Worm (Caenorhabditis elegans) whole organism, L4 larva: ENCODE results near the gene Y81B9A.4.

Experiments
- D1046.2 ChIP-seq: fragments of 200-800 bp; sonication (Bioruptor generic); IDR thresholded peaks from 2 replicates; pipeline ENCODE4 v1.3.6; 2022; ENCODE audit warnings: missing genetic modification characterization, missing compliant biosample characterization
- F37D6.2 ChIP-seq: sonication (generic microtip); optimal IDR thresholded peaks from 2 replicates; lab custom pipeline; 2016; ENCODE audit warnings: mild to moderate bottlenecking, missing genetic modification characterization, missing compliant biosample characterization
- F49E8.2 ChIP-seq: sonication (generic microtip); optimal IDR thresholded peaks from 2 replicates; lab custom pipeline; 2016; ENCODE audit warnings: missing compliant biosample characterization, mild to moderate bottlenecking, missing genetic modification characterization, borderline replicate concordance
- T20F7.1 ChIP-seq: fragments of 200-800 bp; sonication (Bioruptor generic); optimal IDR thresholded peaks from 2 replicates; lab custom pipeline; 2018; ENCODE audit warnings: mild to moderate bottlenecking, missing genetic modification characterization, missing compliant biosample characterization
- T26A8.4 ChIP-seq: fragments of 200-800 bp; sonication (Bioruptor generic); IDR thresholded peaks from 2 replicates; pipeline ENCODE4 v1.3.6; 2022; ENCODE audit warnings: missing genetic modification characterization, missing compliant biosample characterization
- Y105C5A.15 ChIP-seq: fragments of 200-800 bp; sonication (Bioruptor generic); IDR thresholded peaks from 2 replicates; pipeline ENCODE4 v1.3.6; 2022; ENCODE audit warnings: missing genetic modification characterization, missing compliant biosample characterization
- ama-1 ChIP-seq: fragments of 150-350 bp; optimal IDR thresholded peaks from 2 replicates; lab custom pipeline; 2014; ENCODE audit warnings: inconsistent platforms, mixed read lengths
- arid-1 ChIP-seq: fragments of 200-800 bp; sonication (Bioruptor generic); conservative IDR thresholded peaks from 2 replicates; pipeline ENCODE4 v1.3.6; 2022; ENCODE audit warnings: missing genetic modification reagents, missing genetic modification characterization, missing compliant biosample characterization
- attf-4 ChIP-seq: sonication (generic microtip); optimal IDR thresholded peaks from 3 replicates; lab custom pipeline; 2017; ENCODE audit warnings: missing biosample characterization, missing genetic modification characterization
- ceh-20 ChIP-seq: fragments of 200-800 bp; sonication (Bioruptor generic); IDR thresholded peaks from 2 replicates; pipeline ENCODE4 v1.3.6; 2022; ENCODE audit warnings: missing genetic modification reagents, missing genetic modification characterization, missing compliant biosample characterization
- ceh-28 ChIP-seq: fragments of 150-350 bp; optimal IDR thresholded peaks from 2 replicates; lab custom pipeline; 2014; ENCODE audit warnings: missing biosample characterization, missing genetic modification reagents, missing genetic modification characterization
- ceh-44 ChIP-seq: fragments of 200-800 bp; sonication (Bioruptor generic); IDR thresholded peaks from 2 replicates; pipeline ENCODE4 v1.3.6; 2022; ENCODE audit warnings: missing genetic modification reagents, missing genetic modification characterization, missing compliant biosample characterization
- ceh-62 ChIP-seq: sonication (generic microtip); optimal IDR thresholded peaks from 2 replicates; lab custom pipeline; 2017; ENCODE audit warnings: missing biosample characterization, missing genetic modification characterization
- ces-1 ChIP-seq: fragments of 150-350 bp; sonication (generic microtip); optimal IDR thresholded peaks from 4 replicates; lab custom pipeline; 2014; ENCODE audit warnings: missing biosample characterization, missing genetic modification reagents, missing genetic modification characterization
- cey-2 ChIP-seq: sonication (generic microtip); optimal IDR thresholded peaks from 3 replicates; lab custom pipeline; 2017; ENCODE audit warnings: missing genetic modification characterization, mild to moderate bottlenecking, missing compliant biosample characterization, antibody characterized with exemption, borderline replicate concordance; ENCODE audit not compliant: insufficient read depth
- daf-12 ChIP-seq: fragments of 150-350 bp; optimal IDR thresholded peaks from 2 replicates; lab custom pipeline; 2014; ENCODE audit warnings: missing biosample characterization, missing genetic modification reagents, missing genetic modification characterization
- daf-16 ChIP-seq, 3 experiments: sonication (generic microtip); optimal IDR thresholded peaks; 2 replicates each; lab custom pipeline; 2016 to 2017; ENCODE audit warnings: missing genetic modification characterization in 3 of 3, missing genetic modification reagents in 3 of 3, mild to moderate bottlenecking in 2 of 3, missing compliant biosample characterization in 2 of 3, missing biosample characterization in 1 of 3, moderate library complexity in 1 of 3
- dmd-6 ChIP-seq: fragments of 200-800 bp; sonication (Bioruptor generic); IDR thresholded peaks from 2 replicates; pipeline ENCODE4 v1.3.6; 2022; ENCODE audit warnings: missing genetic modification reagents, missing genetic modification characterization, missing compliant biosample characterization
- dpl-1 ChIP-seq: fragments of 150-350 bp; optimal IDR thresholded peaks from 2 replicates; lab custom pipeline; 2014; ENCODE audit warnings: missing biosample characterization, missing genetic modification reagents, missing genetic modification characterization
- dve-1 ChIP-seq: sonication (generic microtip); optimal IDR thresholded peaks from 2 replicates; lab custom pipeline; 2017; ENCODE audit warnings: antibody characterized with exemption, mild to moderate bottlenecking, missing genetic modification characterization, missing compliant biosample characterization; ENCODE audit not compliant: insufficient read depth
- egl-27 ChIP-seq: sonication (generic microtip); optimal IDR thresholded peaks from 3 replicates; lab custom pipeline; 2017; ENCODE audit warnings: missing biosample characterization, missing genetic modification reagents, missing genetic modification characterization
- egl-43 ChIP-seq: fragments of 200-800 bp; sonication (Bioruptor generic); IDR thresholded peaks from 2 replicates; pipeline ENCODE4 v1.3.6; 2022; ENCODE audit warnings: missing genetic modification reagents, missing genetic modification characterization, missing compliant biosample characterization
- fos-1 ChIP-seq: fragments of 150-350 bp; optimal IDR thresholded peaks from 2 replicates; lab custom pipeline; 2014; ENCODE audit warnings: missing biosample characterization, missing genetic modification characterization
- hif-1 ChIP-seq, 2 experiments: sonication (generic microtip); optimal IDR thresholded peaks; 2 replicates each; lab custom pipeline; 2016 to 2017; ENCODE audit warnings: missing compliant biosample characterization in 2 of 2, missing genetic modification characterization in 2 of 2, missing genetic modification reagents in 2 of 2, missing genotype in 2 of 2, mild to moderate bottlenecking in 1 of 2
- lin-13 ChIP-seq: fragments of 150-350 bp; optimal IDR thresholded peaks from 2 replicates; lab custom pipeline; 2014; ENCODE audit warnings: missing biosample characterization, missing genetic modification reagents, missing genetic modification characterization
- lin-15B ChIP-seq: fragments of 150-350 bp; sonication (generic microtip); optimal IDR thresholded peaks from 3 replicates; lab custom pipeline; 2014; ENCODE audit warnings: missing biosample characterization, missing genetic modification characterization
- lin-39 ChIP-seq: fragments of 150-350 bp; optimal IDR thresholded peaks from 2 replicates; lab custom pipeline; 2014; ENCODE audit warnings: missing biosample characterization, missing genetic modification reagents, missing genetic modification characterization
- lir-3 ChIP-seq: sonication (generic microtip); optimal IDR thresholded peaks from 2 replicates; lab custom pipeline; 2016; ENCODE audit warnings: mild to moderate bottlenecking, missing genetic modification characterization, missing compliant biosample characterization
- madf-9 ChIP-seq: fragments of 200-800 bp; sonication (Bioruptor generic); conservative IDR thresholded peaks from 2 replicates; pipeline ENCODE4 v1.3.6; 2022; ENCODE audit warnings: missing genetic modification reagents, missing genetic modification characterization, missing compliant biosample characterization
- mdl-1 ChIP-seq, 2 experiments: fragments of 150-350 bp in 1 of 2; sonication (generic microtip) in 1 of 2; optimal IDR thresholded peaks; 2 replicates each; lab custom pipeline; 2014 to 2017; ENCODE audit warnings: missing biosample characterization in 2 of 2, missing genetic modification characterization in 2 of 2
- mes-2 ChIP-seq: sonication (generic microtip); optimal IDR thresholded peaks from 2 replicates; lab custom pipeline; 2016; ENCODE audit warnings: missing genotype, mild to moderate bottlenecking, missing genetic modification characterization, missing compliant biosample characterization; ENCODE audit not compliant: poor library complexity, severe bottlenecking
- nhr-102 ChIP-seq: sonication (generic microtip); optimal IDR thresholded peaks from 2 replicates; lab custom pipeline; 2016; ENCODE audit warnings: mild to moderate bottlenecking, missing genetic modification characterization, moderate library complexity, missing compliant biosample characterization
- nhr-11 ChIP-seq: fragments of 150-350 bp; optimal IDR thresholded peaks from 2 replicates; lab custom pipeline; 2014; ENCODE audit warnings: missing biosample characterization, missing genetic modification characterization
- nhr-237 ChIP-seq: sonication (generic microtip); optimal IDR thresholded peaks from 2 replicates; lab custom pipeline; 2017; ENCODE audit warnings: missing biosample characterization, missing genetic modification characterization
- nhr-25 ChIP-seq: sonication (generic microtip); optimal IDR thresholded peaks from 2 replicates; lab custom pipeline; 2017; ENCODE audit warnings: missing genetic modification characterization, mild to moderate bottlenecking, missing compliant biosample characterization, antibody characterized with exemption, moderate library complexity, borderline replicate concordance; ENCODE audit not compliant: insufficient read depth
- nhr-42 ChIP-seq: fragments of 200-800 bp; sonication (Bioruptor generic); IDR thresholded peaks from 2 replicates; pipeline ENCODE4 v1.3.6; 2022; ENCODE audit warnings: missing genetic modification characterization, missing compliant biosample characterization
- nhr-48 ChIP-seq: sonication (generic microtip); optimal IDR thresholded peaks from 2 replicates; lab custom pipeline; 2016; ENCODE audit warnings: mild to moderate bottlenecking, missing genetic modification characterization, missing compliant biosample characterization
- nhr-6 ChIP-seq: fragments of 150-350 bp; optimal IDR thresholded peaks from 2 replicates; lab custom pipeline; 2014; ENCODE audit warnings: missing biosample characterization, missing genetic modification characterization
- nhr-76 ChIP-seq: fragments of 150-350 bp; optimal IDR thresholded peaks from 2 replicates; lab custom pipeline; 2014; ENCODE audit warnings: missing biosample characterization, missing genetic modification characterization
- nhr-77 ChIP-seq: fragments of 150-350 bp; optimal IDR thresholded peaks from 2 replicates; lab custom pipeline; 2014; ENCODE audit warnings: missing biosample characterization, missing genetic modification characterization
- pqm-1 ChIP-seq: sonication (generic microtip); optimal IDR thresholded peaks from 2 replicates; lab custom pipeline; 2017; ENCODE audit warnings: missing biosample characterization, missing genetic modification characterization
- rbr-2 ChIP-seq: sonication (generic microtip); optimal IDR thresholded peaks from 2 replicates; lab custom pipeline; 2016; ENCODE audit warnings: missing genotype, missing genetic modification characterization, missing compliant biosample characterization
- skn-1 ChIP-seq: fragments of 150-350 bp; optimal IDR thresholded peaks from 2 replicates; lab custom pipeline; 2014; ENCODE audit warnings: missing biosample characterization, missing genetic modification characterization
- snpc-1.2 ChIP-seq: fragments of 200-800 bp; sonication (Bioruptor generic); IDR thresholded peaks from 2 replicates; pipeline ENCODE4 v1.3.6; 2022; ENCODE audit warnings: missing genetic modification reagents, missing genetic modification characterization, missing compliant biosample characterization
- tag-97 ChIP-seq: fragments of 200-800 bp; sonication (Bioruptor generic); IDR thresholded peaks from 2 replicates; pipeline ENCODE4 v1.3.6; 2022; ENCODE audit warnings: missing genetic modification characterization, missing compliant biosample characterization
- tra-1 ChIP-seq: fragments of 200-800 bp; sonication (Bioruptor generic); IDR thresholded peaks from 2 replicates; pipeline ENCODE4 v1.3.6; 2022; ENCODE audit warnings: missing genetic modification reagents, missing genetic modification characterization, missing compliant biosample characterization
- unc-130 ChIP-seq: sonication (generic microtip); optimal IDR thresholded peaks from 2 replicates; lab custom pipeline; 2016; ENCODE audit warnings: missing genetic modification reagents, missing genetic modification characterization, missing compliant biosample characterization
- vab-7 ChIP-seq: fragments of 200-800 bp; sonication (Bioruptor generic); IDR thresholded peaks from 2 replicates; pipeline ENCODE4 v1.3.6; 2022; ENCODE audit warnings: missing genetic modification reagents, missing genetic modification characterization, missing compliant biosample characterization
- zag-1 ChIP-seq: fragments of 150-350 bp; optimal IDR thresholded peaks from 2 replicates; lab custom pipeline; 2014; ENCODE audit warnings: missing biosample characterization, missing genetic modification characterization
- zfp-3 ChIP-seq: fragments of 200-800 bp; sonication (Bioruptor generic); conservative IDR thresholded peaks from 2 replicates; pipeline ENCODE4 v1.3.6; 2022; ENCODE audit warnings: missing genetic modification reagents, missing genetic modification characterization, missing compliant biosample characterization
- zip-2 ChIP-seq: fragments of 150-350 bp; optimal IDR thresholded peaks from 2 replicates; lab custom pipeline; 2014; ENCODE audit warnings: missing biosample characterization, missing genetic modification characterization
- ztf-11 ChIP-seq: fragments of 150-350 bp; optimal IDR thresholded peaks from 2 replicates; lab custom pipeline; 2014; ENCODE audit warnings: missing biosample characterization, missing genetic modification characterization

The Y81B9A.4 gene

ce11 chrX:9146953-9147352 lies 33.8 kb downstream of the Y81B9A.4 start (continued):
- peak; percentile 72 for TF ChIP-seq tra-1 (GFP tag; lab: Robert Waterston, UW)
- TF ChIP-seq mdl-1 (tag; optimal IDR thresholded peaks at IDR 0.05; lab: Kevin White, UChicago): peak in 1 of 2 experiments; percentile 23
- TF ChIP-seq fos-1 (tag; lab: Kevin White, UChicago): no peak
- no peak for TF ChIP-seq daf-12 (tag; lab: Kevin White, UChicago)
- TF ChIP-seq dve-1 (tag; lab: Kevin White, UChicago): peak; percentile 3
- TF ChIP-seq lin-39 (tag; lab: Kevin White, UChicago): no peak
- no peak for TF ChIP-seq nhr-237 (tag; lab: Kevin White, UChicago)
- no peak for TF ChIP-seq skn-1 (tag; lab: Kevin White, UChicago)
- TF ChIP-seq hif-1 (tag; optimal IDR thresholded peaks at IDR 0.05; lab: Kevin White, UChicago): no peak
- peak; percentile 57 for TF ChIP-seq cey-2 (tag; lab: Kevin White, UChicago)
- no peak for TF ChIP-seq egl-27
- TF ChIP-seq nhr-48 (tag; lab: Kevin White, UChicago): peak; percentile 31
- TF ChIP-seq nhr-42 (GFP tag; lab: Robert Waterston, UW): no peak
- TF ChIP-seq daf-16 (GFP tag; optimal IDR thresholded peaks at IDR 0.05; lab: Kevin White, UChicago): no peak
- TF ChIP-seq daf-16 (tag; optimal IDR thresholded peaks at IDR 0.05; lab: Kevin White, UChicago): no peak
- no peak for TF ChIP-seq D1046.2 (GFP tag; lab: Robert Waterston, UW)
- TF ChIP-seq ceh-28 (tag; lab: Kevin White, UChicago): no peak
- TF ChIP-seq ceh-20 (GFP tag; lab: Robert Waterston, UW): peak; percentile 42; the same call in 1 of the 2 replicates
- TF ChIP-seq ces-1 (GFP tag; lab: Kevin White, UChicago): no peak
- TF ChIP-seq madf-9: no peak
- TF ChIP-seq T26A8.4 (GFP tag; lab: Robert Waterston, UW): no peak
- TF ChIP-seq ztf-11: no peak
- no peak for TF ChIP-seq vab-7
- TF ChIP-seq mes-2 (tag; lab: Kevin White, UChicago): no peak
- no peak for TF ChIP-seq nhr-25 (tag; lab: Kevin White, UChicago)
- TF ChIP-seq lin-13 (GFP tag; lab: Kevin White, UChicago): no peak
- TF ChIP-seq pqm-1: no peak
- no peak for TF ChIP-seq ama-1 (lab: Kevin White, UChicago)
- no peak for TF ChIP-seq F49E8.2
- no peak for TF ChIP-seq arid-1
- TF ChIP-seq attf-4 (tag; lab: Kevin White, UChicago): no peak
- no peak for TF ChIP-seq lin-15B (tag; lab: Kevin White, UChicago)
- TF ChIP-seq tag-97 (GFP tag; lab: Robert Waterston, UW): no peak
- TF ChIP-seq Y105C5A.15 (GFP tag; lab: Robert Waterston, UW): no peak
- TF ChIP-seq rbr-2 (tag; lab: Kevin White, UChicago): no peak
- TF ChIP-seq ceh-44 (GFP tag; lab: Robert Waterston, UW): no peak
- no peak for TF ChIP-seq unc-130 (GFP tag; lab: Kevin White, UChicago)
- no peak for TF ChIP-seq nhr-102 (tag; lab: Kevin White, UChicago)
- no peak for TF ChIP-seq nhr-6 (tag; lab: Kevin White, UChicago)
- TF ChIP-seq dmd-6: peak; percentile 32; the same call in 1 of the 2 replicates
- TF ChIP-seq egl-43 (GFP tag; lab: Robert Waterston, UW): no peak
- TF ChIP-seq nhr-77 (tag; lab: Kevin White, UChicago): no peak
- TF ChIP-seq zag-1: no peak
- TF ChIP-seq dpl-1 (GFP tag; lab: Kevin White, UChicago): no peak
- no peak for TF ChIP-seq F37D6.2
- no peak for TF ChIP-seq zip-2 (tag; lab: Kevin White, UChicago)
- TF ChIP-seq nhr-76 (tag; lab: Kevin White, UChicago): no peak
- no peak for TF ChIP-seq lir-3 (tag; lab: Kevin White, UChicago)
- no peak for TF ChIP-seq nhr-11 (tag; lab: Kevin White, UChicago)
- no peak for TF ChIP-seq snpc-1.2 (GFP tag; lab: Robert Waterston, UW)
- no peak for TF ChIP-seq zfp-3 (GFP tag; lab: Robert Waterston, UW)
- TF ChIP-seq ceh-62: no peak
- TF ChIP-seq T20F7.1 (GFP tag; lab: Kevin White, UChicago): no peak
